Fruit fly (Drosophila melanogaster): ENCODE data around the gene CG7548.

dm6 chr3L:7542357-7542756 lies 36.3 kb upstream of the CG7548 start, which contains the start of gene CG32376:
- no peak for TF ChIP-seq CG8632 (GFP tag; optimal IDR thresholded peaks at IDR 0.05)
- TF ChIP-seq acj6 (GFP tag; optimal IDR thresholded peaks at IDR 0.05) = no peak
- TF ChIP-seq Sox14 (GFP tag; optimal IDR thresholded peaks at IDR 0.05) = no peak
- TF ChIP-seq pdm3 (GFP tag; optimal IDR thresholded peaks at IDR 0.05) = no peak
- no peak for TF ChIP-seq spab (GFP tag; optimal IDR thresholded peaks at IDR 0.05)
- no peak for TF ChIP-seq Lpt (GFP tag; optimal IDR thresholded peaks at IDR 0.05)
- TF ChIP-seq CG6276 (GFP tag; optimal IDR thresholded peaks at IDR 0.05) = no peak
- no peak for TF ChIP-seq net (GFP tag; optimal IDR thresholded peaks at IDR 0.05)
- no peak for TF ChIP-seq dac (GFP tag; optimal IDR thresholded peaks at IDR 0.05)
- TF ChIP-seq fkh (GFP tag; optimal IDR thresholded peaks at IDR 0.05) = no peak
- TF ChIP-seq Hr39 (GFP tag; optimal IDR thresholded peaks at IDR 0.05) = no peak
- no peak for TF ChIP-seq CG11902 (GFP tag; optimal IDR thresholded peaks at IDR 0.05)
- no peak for TF ChIP-seq topi (GFP tag; optimal IDR thresholded peaks at IDR 0.05)

All from whole organism, prepupa.